Fruit fly (Drosophila melanogaster): ENCODE results near the gene TTLL1B.
A peak's percentile ranks its signal among the peaks of the same experiment; 100 is the strongest.

Gene TTLL1B

dm6 chr3L:4690698-4691097 is 42.6 kb downstream of the TTLL1B start (continued):
- TF ChIP-seq cas (GFP tag; IDR thresholded peaks at IDR 0.05): no peak
- no peak for TF ChIP-seq E2f2 (GFP tag; IDR thresholded peaks at IDR 0.05)
- no peak for TF ChIP-seq klu (GFP tag; IDR thresholded peaks at IDR 0.05)
- no peak for TF ChIP-seq CG7987 (GFP tag; optimal IDR thresholded peaks at IDR 0.05)
- TF ChIP-seq peb (GFP tag; IDR thresholded peaks at IDR 0.05): peak; percentile 35; the same call in 1 of the 2 replicates
- TF ChIP-seq CG18764 (GFP tag; optimal IDR thresholded peaks at IDR 0.05): no peak
- peak; percentile 85 for TF ChIP-seq sens (GFP tag)
- TF ChIP-seq PHDP (tag; optimal IDR thresholded peaks at IDR 0.05): peak; percentile 42
- TF ChIP-seq gro (GFP tag; optimal IDR thresholded peaks at IDR 0.05): no peak
- TF ChIP-seq CG14014 (GFP tag; IDR thresholded peaks at IDR 0.05): 0 out of 2 replicates have a peak, but pooled peaks have one; percentile 5
- TF ChIP-seq CG3065 (GFP tag; optimal IDR thresholded peaks at IDR 0.05): no peak
- peak; percentile 23 for TF ChIP-seq CG1602 (GFP tag; optimal IDR thresholded peaks at IDR 0.05)
- peak; percentile 29; the same call in 1 of the 2 replicates for TF ChIP-seq CG14667 (GFP tag; IDR thresholded peaks at IDR 0.05)
- TF ChIP-seq CG9932 (GFP tag; IDR thresholded peaks at IDR 0.05): peak; percentile 60; the same call in 1 of the 2 replicates
- TF ChIP-seq mld (GFP tag; IDR thresholded peaks at IDR 0.05; ENCODE audit: partially characterized antibody): no peak
- TF ChIP-seq Hsf (GFP tag; optimal IDR thresholded peaks at IDR 0.05): peak; percentile 22
- TF ChIP-seq nmo (GFP tag; optimal IDR thresholded peaks at IDR 0.05): peak; percentile 17
- peak; percentile 11 for TF ChIP-seq CG2678 (tag; optimal IDR thresholded peaks at IDR 0.05)
- no peak for TF ChIP-seq CG4707 (GFP tag; optimal IDR thresholded peaks at IDR 0.05)
- TF ChIP-seq Jarid2 (GFP tag; optimal IDR thresholded peaks at IDR 0.05): no peak
- no peak for TF ChIP-seq her (GFP tag; optimal IDR thresholded peaks at IDR 0.05)
- TF ChIP-seq wek (GFP tag; optimal IDR thresholded peaks at IDR 0.05): no peak
- TF ChIP-seq Bdp1 (GFP tag; optimal IDR thresholded peaks at IDR 0.05): no peak
- TF ChIP-seq CG11456 (GFP tag; IDR thresholded peaks at IDR 0.05): peak; percentile 80
- no peak for TF ChIP-seq Ets97D (GFP tag; optimal IDR thresholded peaks at IDR 0.05)
- TF ChIP-seq Doc2 (GFP tag; IDR thresholded peaks at IDR 0.05): no peak
- TF ChIP-seq Nf-YA (GFP tag; IDR thresholded peaks at IDR 0.05): no peak
- TF ChIP-seq bigmax (GFP tag; optimal IDR thresholded peaks at IDR 0.05): no peak
- no peak for TF ChIP-seq CG8924 (tag; optimal IDR thresholded peaks at IDR 0.05)
- TF ChIP-seq insv (GFP tag; optimal IDR thresholded peaks at IDR 0.05): no peak
- no peak for TF ChIP-seq Elba2 (GFP tag; optimal IDR thresholded peaks at IDR 0.05)
- TF ChIP-seq h (optimal IDR thresholded peaks at IDR 0.05): no peak
- TF ChIP-seq CG17328 (GFP tag; IDR thresholded peaks at IDR 0.05): peak; percentile 39; the same call in 1 of the 2 replicates
- TF ChIP-seq CTCF (GFP tag; optimal IDR thresholded peaks at IDR 0.05): peak; percentile 93
- no peak for TF ChIP-seq BtbVII (GFP tag; optimal IDR thresholded peaks at IDR 0.05)
- TF ChIP-seq hb (GFP tag; IDR thresholded peaks at IDR 0.05; ENCODE audit: partially characterized antibody): no peak
- no peak for TF ChIP-seq CG15073 (GFP tag; optimal IDR thresholded peaks at IDR 0.05)
- TF ChIP-seq pfk (GFP tag; optimal IDR thresholded peaks at IDR 0.05): no peak
- TF ChIP-seq eve (GFP tag; optimal IDR thresholded peaks at IDR 0.05): no peak
- no peak for TF ChIP-seq CG9437 (GFP tag; optimal IDR thresholded peaks at IDR 0.05)
- no peak for TF ChIP-seq HmgZ (tag; optimal IDR thresholded peaks at IDR 0.05)
- TF ChIP-seq CG6854 (GFP tag; optimal IDR thresholded peaks at IDR 0.05): no peak
- peak; percentile 35 for TF ChIP-seq CG18262 (tag; optimal IDR thresholded peaks at IDR 0.05)
- no peak for TF ChIP-seq Deaf1 (tag; optimal IDR thresholded peaks at IDR 0.05)
- no peak for TF ChIP-seq Dref (GFP tag; IDR thresholded peaks at IDR 0.05)
- peak; percentile 1 for TF ChIP-seq CG14710 (tag; optimal IDR thresholded peaks at IDR 0.05)
- no peak for TF ChIP-seq vfl (GFP tag; optimal IDR thresholded peaks at IDR 0.05)
- no peak for TF ChIP-seq Blimp-1 (GFP tag; optimal IDR thresholded peaks at IDR 0.05)
- TF ChIP-seq Ssrp (tag; optimal IDR thresholded peaks at IDR 0.05): peak; percentile 23
- TF ChIP-seq CG12769 (tag; optimal IDR thresholded peaks at IDR 0.05): no peak
- TF ChIP-seq CG13296 (GFP tag; optimal IDR thresholded peaks at IDR 0.05): no peak
- TF ChIP-seq CG11504 (tag; optimal IDR thresholded peaks at IDR 0.05): peak; percentile 40
- TF ChIP-seq CG17359 (tag; optimal IDR thresholded peaks at IDR 0.05): peak; percentile 15

Data from whole organism, embryonic.